Fruit fly (Drosophila melanogaster): Measurements from ENCODE around the gene CG14562.

The CG14562 gene

DNA sequence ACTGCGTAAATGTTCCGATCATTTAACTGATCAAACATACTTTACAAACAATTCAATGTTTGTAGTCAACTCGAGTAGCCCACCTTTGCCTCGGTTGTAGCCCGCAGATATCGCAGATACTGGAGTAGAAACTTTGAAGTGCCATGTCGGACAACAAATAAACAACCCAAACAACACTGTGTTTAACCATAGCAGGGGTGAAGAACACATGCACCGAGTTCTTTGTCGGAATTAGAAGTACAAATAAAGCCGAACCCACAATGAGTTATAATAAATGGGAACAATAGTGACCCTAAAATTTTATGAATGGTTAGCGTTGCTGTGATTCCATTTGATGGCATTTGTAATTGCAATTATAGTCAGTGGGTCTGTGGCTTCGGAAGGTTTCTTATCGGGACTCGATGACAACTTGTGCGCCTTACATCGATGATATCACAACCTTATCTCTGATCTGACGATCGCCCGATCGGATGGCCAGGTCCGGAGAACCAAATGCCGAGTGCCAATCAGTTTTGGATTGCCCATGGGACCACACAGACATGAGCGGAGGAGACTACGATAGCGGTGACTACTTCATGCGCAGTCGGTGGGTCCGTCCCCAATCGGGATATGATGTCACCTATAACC lies 20.0 kb downstream of the CG14562 start, which contains the start of gene Chs2:
Gene Chs2 (plus strand): TSS at position 510 of the 627 bp plus-strand sequence.
- TF ChIP-seq CTCF (optimal IDR thresholded peaks at IDR 0.05) = no peak
- TF ChIP-seq CG8478 (optimal IDR thresholded peaks at IDR 0.05) = no peak

- no peak for TF ChIP-seq CG8478 (optimal IDR thresholded peaks at IDR 0.05)
- TF ChIP-seq CTCF (optimal IDR thresholded peaks at IDR 0.05) = no peak
These were observed 21.3 kb downstream of the CG14562 start for dm6 chr3L:21963293-21963692.

DNA sequence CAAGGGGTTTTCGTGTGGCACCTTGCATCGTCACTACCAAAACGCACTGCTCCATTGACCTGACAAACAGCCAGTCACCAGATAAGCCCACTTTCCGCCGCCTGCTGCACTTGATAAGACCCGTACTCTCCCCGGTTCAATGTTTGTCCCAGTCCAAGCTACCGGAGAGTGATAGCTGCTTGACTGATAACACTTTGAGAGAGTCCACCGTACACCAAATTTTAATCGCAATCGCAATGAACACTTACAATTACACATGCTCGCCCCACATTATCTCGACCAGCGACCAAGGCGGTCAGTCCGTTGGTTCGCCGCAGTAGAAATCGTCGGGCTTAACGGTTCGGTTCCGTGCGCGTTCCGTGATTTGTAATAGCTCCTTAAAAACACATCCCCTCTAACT lies 29.7 kb downstream of the CG14562 start, which contains the start of gene P5CS:
Gene P5CS (plus strand): TSS at position 268 of the 400 bp plus-strand sequence.
- no peak for TF ChIP-seq CG8478 (optimal IDR thresholded peaks at IDR 0.05)
- no peak for TF ChIP-seq CTCF (optimal IDR thresholded peaks at IDR 0.05)

- TF ChIP-seq CTCF (optimal IDR thresholded peaks at IDR 0.05) = no peak
- TF ChIP-seq CG8478 (optimal IDR thresholded peaks at IDR 0.05) = no peak
These were observed 30.4 kb downstream of the CG14562 start for dm6 chr3L:21972162-21973022.

DNA sequence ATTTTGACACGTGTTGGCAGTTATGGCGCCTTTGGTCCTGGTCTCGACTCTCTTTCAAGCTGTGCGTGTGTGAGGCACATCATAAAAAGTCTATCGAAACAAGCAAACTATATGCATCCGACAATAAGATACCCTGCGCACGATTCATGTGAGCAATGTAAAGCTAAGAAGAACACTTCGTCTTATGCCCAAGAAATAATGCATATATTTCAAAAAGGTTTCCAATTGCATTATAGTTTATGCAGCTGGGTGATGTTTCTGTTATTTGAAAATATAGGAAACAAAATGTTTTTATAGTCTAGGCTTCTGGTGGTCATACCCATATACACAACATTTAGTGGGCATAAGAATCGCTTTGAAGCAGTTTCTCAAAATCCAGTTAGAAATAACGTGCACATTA lies 31.6 kb downstream of the CG14562 start:
- TF ChIP-seq CG8478 (optimal IDR thresholded peaks at IDR 0.05) (no peak), CTCF (optimal IDR thresholded peaks at IDR 0.05) (no peak)

DNA sequence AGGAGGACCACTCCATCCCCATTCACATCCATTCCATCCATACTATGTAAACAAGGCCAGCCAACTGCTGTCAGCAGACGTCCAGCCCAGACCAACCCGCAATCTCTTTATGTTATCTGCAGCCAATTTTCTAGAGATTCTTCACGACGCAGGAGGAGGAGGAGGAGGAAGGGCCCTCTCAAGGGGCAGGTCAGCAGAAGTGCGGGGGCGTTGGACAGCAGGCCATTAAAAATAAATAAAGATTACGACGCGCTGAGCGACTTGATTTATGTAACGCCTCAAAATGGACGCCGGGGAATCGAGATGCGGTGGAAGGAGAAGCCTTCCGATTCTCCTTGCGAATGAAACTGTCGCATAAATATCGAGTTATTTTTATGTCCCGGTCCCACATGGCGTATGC lies 37.8 kb downstream of the CG14562 start:
- TF ChIP-seq CG8478 (optimal IDR thresholded peaks at IDR 0.05) (no peak), CTCF (optimal IDR thresholded peaks at IDR 0.05) (no peak)

DNA sequence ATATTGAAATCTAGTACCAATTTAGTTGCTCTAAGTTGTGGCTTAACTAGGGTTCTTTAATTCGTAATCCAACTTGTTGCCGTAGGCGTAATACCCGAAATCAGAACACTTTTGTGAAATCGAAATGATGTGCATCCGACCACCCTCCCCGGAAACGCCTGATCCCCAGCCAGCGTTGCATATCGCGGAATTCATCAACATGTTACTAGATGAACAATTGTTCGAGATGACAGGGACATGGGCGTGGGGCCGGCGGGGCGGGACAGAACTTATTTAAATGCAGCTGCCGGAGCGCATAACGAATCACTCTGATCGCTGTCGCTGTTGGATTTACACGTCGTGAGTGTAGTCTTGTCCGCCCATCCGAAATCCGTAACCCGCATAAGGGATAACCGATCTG lies 42.9 kb downstream of the CG14562 start, which contains the start of gene Act79B:
Gene Act79B (plus strand): TSS at position 301 of the 400 bp plus-strand sequence.
- TF ChIP-seq CG8478 (optimal IDR thresholded peaks at IDR 0.05) = no peak
- no peak for TF ChIP-seq CTCF (optimal IDR thresholded peaks at IDR 0.05)

DNA sequence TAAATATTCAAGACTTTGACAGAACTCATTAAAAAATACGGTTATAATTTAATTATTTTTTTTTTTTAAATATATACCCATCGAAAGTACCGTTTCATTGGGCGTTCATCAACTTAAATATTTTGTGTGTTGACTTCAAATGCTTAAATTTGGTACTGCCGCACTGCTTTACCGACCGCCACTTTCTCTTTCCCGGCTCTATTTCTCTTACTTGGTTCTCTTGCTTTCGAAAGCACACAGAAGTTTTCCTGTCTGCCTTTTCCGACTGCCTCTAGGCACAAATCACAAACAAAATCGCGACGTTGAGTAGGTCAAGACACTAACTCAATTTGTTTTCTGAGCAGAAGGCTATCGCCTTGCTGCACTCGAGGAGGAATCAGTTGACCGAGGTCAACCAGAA lies 52.0 kb downstream of the CG14562 start:
- TF ChIP-seq CTCF (optimal IDR thresholded peaks at IDR 0.05) = no peak
- no peak for TF ChIP-seq CG8478 (optimal IDR thresholded peaks at IDR 0.05)
